Fruit fly (Drosophila melanogaster): Measurements from ENCODE around the gene Lrp4.
A peak's percentile ranks its signal among the peaks of the same experiment; 100 is the strongest.

Lrp4 gene

dm6 chrX:15870777-15871757, 39.6 kb upstream of the Lrp4 start (continued):
- no peak for TF ChIP-seq Trl (optimal IDR thresholded peaks at IDR 0.05)
- TF ChIP-seq Trl (GFP tag; optimal IDR thresholded peaks at IDR 0.05) = peak; percentile 50
- peak; percentile 54 for TF ChIP-seq eyg (GFP tag; optimal IDR thresholded peaks at IDR 0.05)
- TF ChIP-seq CG10431 (GFP tag; optimal IDR thresholded peaks at IDR 0.05) = peak; percentile 100
- TF ChIP-seq CG2120 (GFP tag; optimal IDR thresholded peaks at IDR 0.05) = peak; percentile 57
- TF ChIP-seq D19B (GFP tag; optimal IDR thresholded peaks at IDR 0.05) = no peak
- TF ChIP-seq pum (GFP tag; optimal IDR thresholded peaks at IDR 0.05) = peak; percentile 15
- peak; percentile 16; the same call in 1 of the 2 replicates for TF ChIP-seq CG32767 (GFP tag; IDR thresholded peaks at IDR 0.05)
- TF ChIP-seq CG14050 (GFP tag; IDR thresholded peaks at IDR 0.05) = no peak
- TF ChIP-seq CG8944 (GFP tag; optimal IDR thresholded peaks at IDR 0.05) = no peak
- no peak for TF ChIP-seq cato (GFP tag; optimal IDR thresholded peaks at IDR 0.05; ENCODE audit: borderline replicate concordance)
- no peak for TF ChIP-seq pan (optimal IDR thresholded peaks at IDR 0.05)
- TF ChIP-seq pan (GFP tag; optimal IDR thresholded peaks at IDR 0.05 in 1 of 2, IDR thresholded peaks at IDR 0.05 in 1 of 2) = peak in 1 of 2 experiments; percentile 23
- no peak for TF ChIP-seq Sox100B (GFP tag; optimal IDR thresholded peaks at IDR 0.05)
- peak; percentile 52 for TF ChIP-seq maf-S (GFP tag; optimal IDR thresholded peaks at IDR 0.05)
- TF ChIP-seq Nf-YC (tag; optimal IDR thresholded peaks at IDR 0.05) = no peak
- no peak for TF ChIP-seq phol (tag; optimal IDR thresholded peaks at IDR 0.05)
- TF ChIP-seq CG18619 (GFP tag; optimal IDR thresholded peaks at IDR 0.05) = peak; percentile 65
- TF ChIP-seq CG4404 (GFP tag; IDR thresholded peaks at IDR 0.05) = no peak
- peak; percentile 73 for TF ChIP-seq CG31365 (tag; optimal IDR thresholded peaks at IDR 0.05)
- TF ChIP-seq CG12942 (GFP tag; optimal IDR thresholded peaks at IDR 0.05) = peak; percentile 47
- TF ChIP-seq CG11504 (tag; optimal IDR thresholded peaks at IDR 0.05) = no peak
- peak; percentile 28 for TF ChIP-seq NC2β (GFP tag; optimal IDR thresholded peaks at IDR 0.05)
- peak; percentile 51 for TF ChIP-seq CG16863 (GFP tag; optimal IDR thresholded peaks at IDR 0.05)
- TF ChIP-seq Nf-YA (GFP tag; IDR thresholded peaks at IDR 0.05) = peak; percentile 44; the same call in 1 of the 2 replicates
- peak; percentile 28 for TF ChIP-seq CG14710 (tag; optimal IDR thresholded peaks at IDR 0.05)
- TF ChIP-seq CG8089 (GFP tag; optimal IDR thresholded peaks at IDR 0.05) = peak; percentile 53
- TF ChIP-seq CG4282 (GFP tag; optimal IDR thresholded peaks at IDR 0.05) = no peak
- no peak for TF ChIP-seq CG13894 (tag; optimal IDR thresholded peaks at IDR 0.05)
- TF ChIP-seq her (GFP tag; optimal IDR thresholded peaks at IDR 0.05) = peak; percentile 42
- no peak for TF ChIP-seq Spps (tag; optimal IDR thresholded peaks at IDR 0.05)
- peak; percentile 61; the same call in 1 of the 3 replicates for TF ChIP-seq CG11695 (GFP tag; IDR thresholded peaks at IDR 0.05)
- peak; percentile 68 for TF ChIP-seq CG30020 (tag; optimal IDR thresholded peaks at IDR 0.05)
- TF ChIP-seq ash1 (GFP tag; optimal IDR thresholded peaks at IDR 0.05) = peak; percentile 60
- peak; percentile 41 for TF ChIP-seq Camta (GFP tag; optimal IDR thresholded peaks at IDR 0.05)
- no peak for TF ChIP-seq CG3407 (GFP tag; optimal IDR thresholded peaks at IDR 0.05)
- no peak; the same call in 1 of the 2 replicates for TF ChIP-seq chm (GFP tag; IDR thresholded peaks at IDR 0.05)
- TF ChIP-seq Ptx1 (GFP tag; IDR thresholded peaks at IDR 0.05) = no peak
- TF ChIP-seq CG15696 (tag; optimal IDR thresholded peaks at IDR 0.05) = peak; percentile 66
- no peak for TF ChIP-seq jumu (GFP tag; optimal IDR thresholded peaks at IDR 0.05)
- peak; percentile 50 for TF ChIP-seq CG1529 (GFP tag; optimal IDR thresholded peaks at IDR 0.05)
- TF ChIP-seq zfh2 (GFP tag; optimal IDR thresholded peaks at IDR 0.05) = peak; percentile 1
- peak; percentile 11 for TF ChIP-seq CTCF (GFP tag; optimal IDR thresholded peaks at IDR 0.05)
- peak; percentile 53 for TF ChIP-seq cg (GFP tag; optimal IDR thresholded peaks at IDR 0.05)
- TF ChIP-seq CG15479 (GFP tag; optimal IDR thresholded peaks at IDR 0.05) = no peak
- peak; percentile 2 for TF ChIP-seq pzg (GFP tag; optimal IDR thresholded peaks at IDR 0.05)
- TF ChIP-seq Opbp (GFP tag; IDR thresholded peaks at IDR 0.05; ENCODE audit: partially characterized antibody) = no peak
- TF ChIP-seq B-H1 (GFP tag; IDR thresholded peaks at IDR 0.05) = peak; percentile 14; the same call in 1 of the 3 replicates
- TF ChIP-seq cwo (GFP tag; optimal IDR thresholded peaks at IDR 0.05) = peak; percentile 59
- TF ChIP-seq CG2889 (GFP tag; IDR thresholded peaks at IDR 0.05) = no peak
